Worm (Caenorhabditis elegans): ENCODE results near the gene B0034.5.
A peak's percentile ranks its signal among the peaks of the same experiment; 100 is the strongest.

B0034.5 gene

DNA sequence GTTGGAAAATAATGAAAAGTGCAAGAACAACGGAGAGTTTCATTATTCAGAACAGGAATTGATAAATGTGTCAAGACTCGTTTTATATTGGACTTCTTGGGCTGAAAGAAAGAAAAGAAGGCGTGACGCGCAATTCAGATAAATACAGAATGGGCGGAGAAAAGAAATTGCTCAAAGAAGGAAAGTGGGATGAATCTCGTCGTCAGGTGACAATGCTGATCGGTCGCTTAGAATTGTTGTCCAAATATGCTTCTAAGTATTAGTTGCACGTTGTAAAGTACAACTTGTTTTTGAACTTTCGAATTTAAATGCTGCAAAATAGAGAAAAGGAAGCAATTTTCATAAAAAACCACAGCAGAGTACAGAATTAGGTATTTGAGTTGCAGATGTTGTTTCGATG lies 15.9 kb upstream of the B0034.5 start, which contains the start of gene ins-3:
ins-3 (minus strand) TSS at position 101 of the 400 bp plus-strand sequence.
- TF ChIP-seq lin-32 (GFP tag; optimal IDR thresholded peaks at IDR 0.05) (no peak), elt-1 (tag; optimal IDR thresholded peaks at IDR 0.05; ENCODE audit: borderline replicate concordance, insufficient read depth) (no peak), nhr-12 (tag; optimal IDR thresholded peaks at IDR 0.05) (no peak), cnd-1 (tag; optimal IDR thresholded peaks at IDR 0.05) (no peak), unc-39 (tag; optimal IDR thresholded peaks at IDR 0.05) (no peak), unc-120 (tag; optimal IDR thresholded peaks at IDR 0.05; ENCODE audit: poor library complexity, severe bottlenecking) (no peak), lin-13 (tag; optimal IDR thresholded peaks at IDR 0.05) (no peak), mls-2 (tag; optimal IDR thresholded peaks at IDR 0.05) (no peak), bed-3 (GFP tag; optimal IDR thresholded peaks at IDR 0.05) (no peak)

DNA sequence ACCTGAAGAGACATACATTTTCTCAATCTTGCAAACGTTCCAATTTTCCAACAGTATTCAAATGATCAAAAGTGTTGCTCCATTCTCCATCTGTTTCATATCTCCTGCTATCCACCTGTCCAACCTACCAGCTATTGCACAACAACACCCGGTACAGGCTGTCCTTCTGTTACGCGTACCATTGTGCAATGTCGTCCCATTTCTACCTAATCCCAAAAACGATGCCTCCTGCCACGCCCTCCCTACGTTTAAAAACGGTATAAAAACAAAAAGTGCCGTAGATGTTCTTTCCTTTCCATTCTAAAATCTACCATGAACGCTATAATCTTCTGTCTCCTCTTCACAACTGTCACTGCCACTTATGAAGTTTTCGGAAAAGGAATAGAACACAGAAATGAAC lies 13.4 kb upstream of the B0034.5 start, which contains the start of gene ins-2:
ins-2 (plus strand) TSS at position 301 of the 400 bp plus-strand sequence.
- TF ChIP-seq pha-4 (tag; optimal IDR thresholded peaks at IDR 0.05) (no peak), ceh-39 (tag; optimal IDR thresholded peaks at IDR 0.05) (no peak), ham-2 (GFP tag; optimal IDR thresholded peaks at IDR 0.05) (no peak), lsy-2 (tag; optimal IDR thresholded peaks at IDR 0.05) (no peak), lin-13 (tag; optimal IDR thresholded peaks at IDR 0.05) (no peak), zip-8 (tag; optimal IDR thresholded peaks at IDR 0.05) (peak; percentile 51), ceh-83 (GFP tag; optimal IDR thresholded peaks at IDR 0.05) (no peak), nhr-237 (tag; optimal IDR thresholded peaks at IDR 0.05) (no peak), lin-32 (GFP tag; optimal IDR thresholded peaks at IDR 0.05) (peak; percentile 46), unc-62 (GFP tag; optimal IDR thresholded peaks at IDR 0.05) (no peak)

DNA sequence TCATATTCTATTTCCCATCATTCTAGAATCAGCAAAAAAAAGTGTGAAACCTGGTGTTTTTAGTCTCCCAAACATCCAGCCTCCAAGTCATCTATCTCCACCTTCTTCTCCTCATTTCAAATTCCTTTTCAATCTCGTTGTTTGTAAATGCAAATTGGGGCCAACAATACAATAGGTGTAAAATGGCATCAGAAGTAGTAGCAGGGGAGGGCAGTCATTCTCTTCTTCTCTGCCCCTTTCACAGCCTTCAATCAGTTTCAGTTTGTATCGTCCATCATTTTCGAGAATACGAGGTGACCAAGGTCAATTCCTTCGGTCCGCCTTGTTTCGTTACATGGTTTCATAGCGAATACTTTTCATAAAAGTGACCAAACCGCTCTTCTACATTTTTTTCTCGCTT lies 5.5 kb downstream of the B0034.5 start, which contains the start of gene B0034.4:
B0034.4 (minus strand) TSS at position 229 of the 400 bp plus-strand sequence.
- TF ChIP-seq lsy-2 (tag; optimal IDR thresholded peaks at IDR 0.05) (no peak), zip-8 (tag; optimal IDR thresholded peaks at IDR 0.05) (no peak)

DNA sequence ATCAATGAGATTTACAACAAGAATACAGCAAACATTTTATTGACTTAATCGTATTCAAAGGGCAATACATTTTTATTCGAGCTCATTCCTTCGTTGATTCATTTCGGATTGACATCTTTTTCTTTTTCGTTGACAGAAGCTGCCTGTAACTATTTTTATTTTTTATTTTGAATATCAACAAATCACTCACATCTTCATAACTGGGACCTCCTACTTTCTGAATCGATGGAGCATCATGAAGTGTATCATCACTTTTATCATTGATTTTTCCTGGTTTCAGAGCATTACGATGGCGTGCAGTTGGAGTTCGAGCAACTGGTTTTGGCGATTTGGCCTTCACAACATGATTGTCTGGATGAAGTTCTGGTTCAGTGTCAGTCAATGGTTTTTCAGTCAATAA lies 6.7 kb downstream of the B0034.5 start, which contains the start of gene B0034.1:
B0034.1 (plus strand) TSS at position 301 of the 400 bp plus-strand sequence.
- TF ChIP-seq lin-32 (GFP tag; optimal IDR thresholded peaks at IDR 0.05) (no peak), zip-8 (tag; optimal IDR thresholded peaks at IDR 0.05) (no peak), nhr-2 (tag; optimal IDR thresholded peaks at IDR 0.05) (no peak), elt-3 (tag; optimal IDR thresholded peaks at IDR 0.05) (no peak), nhr-76 (tag; optimal IDR thresholded peaks at IDR 0.05) (no peak), sem-2 (GFP tag; optimal IDR thresholded peaks at IDR 0.05) (no peak), ham-2 (GFP tag; optimal IDR thresholded peaks at IDR 0.05) (no peak), elt-1 (tag; optimal IDR thresholded peaks at IDR 0.05; ENCODE audit: borderline replicate concordance, insufficient read depth) (no peak), sptf-1 (tag; optimal IDR thresholded peaks at IDR 0.05) (no peak), ceh-43 (GFP tag; optimal IDR thresholded peaks at IDR 0.05) (no peak), unc-62 (GFP tag; optimal IDR thresholded peaks at IDR 0.05) (no peak), ceh-83 (GFP tag; optimal IDR thresholded peaks at IDR 0.05) (no peak), snpc-4 (tag; optimal IDR thresholded peaks at IDR 0.05) (no peak), ztf-11 (tag; optimal IDR thresholded peaks at IDR 0.05) (no peak), lin-13 (tag; optimal IDR thresholded peaks at IDR 0.05) (no peak), unc-39 (tag; optimal IDR thresholded peaks at IDR 0.05) (no peak), tbx-8 (GFP tag; optimal IDR thresholded peaks at IDR 0.05) (no peak), cnd-1 (tag; optimal IDR thresholded peaks at IDR 0.05) (no peak), nhr-12 (tag; optimal IDR thresholded peaks at IDR 0.05) (no peak), mep-1 (tag; optimal IDR thresholded peaks at IDR 0.05) (no peak)

DNA sequence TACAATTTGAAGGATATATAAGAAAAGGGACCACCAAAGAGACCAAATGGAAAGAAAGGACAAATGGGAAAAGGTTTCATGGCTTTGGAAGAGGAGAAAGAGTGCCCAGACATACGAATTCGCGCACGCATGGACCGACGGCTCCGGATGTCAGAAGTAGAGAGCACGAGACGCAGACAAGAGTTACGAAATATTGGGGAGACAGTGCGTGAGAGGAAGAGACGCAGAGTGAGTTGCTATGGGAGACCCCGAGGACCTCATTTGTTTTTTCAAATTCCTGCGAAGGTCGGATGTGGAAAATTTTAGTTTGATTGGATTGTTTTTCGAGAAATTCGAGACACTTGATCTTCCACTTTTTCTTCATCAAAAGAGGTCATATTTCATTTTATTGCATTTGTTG lies 8.1 kb downstream of the B0034.5 start:
- peak; percentile 66 for TF ChIP-seq ces-1 (GFP tag; optimal IDR thresholded peaks at IDR 0.05)
- peak; percentile 27 for TF ChIP-seq mep-1 (tag; optimal IDR thresholded peaks at IDR 0.05)
- no peak for TF ChIP-seq ceh-83 (GFP tag; optimal IDR thresholded peaks at IDR 0.05)
- no peak for TF ChIP-seq unc-62 (GFP tag; optimal IDR thresholded peaks at IDR 0.05)
- TF ChIP-seq lin-32 (GFP tag; optimal IDR thresholded peaks at IDR 0.05), result no peak

DNA sequence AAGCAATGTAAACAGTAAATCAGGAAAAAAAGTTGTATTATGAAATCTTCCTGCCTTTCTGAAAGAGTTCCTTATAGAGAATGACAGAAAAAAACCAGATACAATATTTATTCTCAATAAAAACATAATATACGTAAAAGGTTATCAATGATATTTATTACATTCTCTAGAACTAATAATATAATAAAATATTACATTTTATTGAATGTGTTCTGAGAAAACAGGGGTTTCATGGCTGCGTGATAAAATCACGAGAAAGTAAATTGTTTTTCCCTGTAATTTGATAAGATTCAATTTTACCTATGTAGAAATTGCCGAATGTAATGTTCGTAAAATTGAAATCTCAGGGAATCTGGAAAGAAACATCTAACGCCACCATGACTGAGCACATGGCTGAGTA lies 9.8 kb downstream of the B0034.5 start:
- TF ChIP-seq mab-5 (tag; optimal IDR thresholded peaks at IDR 0.05) (no peak), ham-2 (GFP tag; optimal IDR thresholded peaks at IDR 0.05) (no peak), lsy-2 (tag; optimal IDR thresholded peaks at IDR 0.05) (no peak), unc-62 (GFP tag; optimal IDR thresholded peaks at IDR 0.05) (no peak), nhr-12 (tag; optimal IDR thresholded peaks at IDR 0.05) (no peak), ceh-43 (GFP tag; optimal IDR thresholded peaks at IDR 0.05) (no peak), flh-1 (GFP tag; optimal IDR thresholded peaks at IDR 0.05) (no peak), nhr-2 (tag; optimal IDR thresholded peaks at IDR 0.05) (no peak), elt-1 (tag; optimal IDR thresholded peaks at IDR 0.05; ENCODE audit: borderline replicate concordance, insufficient read depth) (no peak), elt-3 (tag; optimal IDR thresholded peaks at IDR 0.05) (no peak), zip-8 (tag; optimal IDR thresholded peaks at IDR 0.05) (no peak), bed-3 (GFP tag; optimal IDR thresholded peaks at IDR 0.05) (no peak), blmp-1 (tag; optimal IDR thresholded peaks at IDR 0.05) (no peak), lin-13 (tag; optimal IDR thresholded peaks at IDR 0.05) (no peak), unc-120 (tag; optimal IDR thresholded peaks at IDR 0.05; ENCODE audit: poor library complexity, severe bottlenecking) (no peak), mls-2 (tag; optimal IDR thresholded peaks at IDR 0.05) (no peak), drap-1 (GFP tag; optimal IDR thresholded peaks at IDR 0.05) (no peak), cnd-1 (tag; optimal IDR thresholded peaks at IDR 0.05) (no peak), hlh-1 (tag; optimal IDR thresholded peaks at IDR 0.05) (no peak)
